Worm (Caenorhabditis elegans) whole organism, midembryonic: Measurements from ENCODE around the gene mtl-1.

Experiments
- T22C8.4 ChIP-seq: fragments of 200-800 bp; sonication (Bioruptor generic); IDR thresholded peaks from 2 replicates; pipeline ENCODE4 v1.3.6; 2022; ENCODE audit warnings: missing genetic modification characterization, missing compliant biosample characterization
- cog-1 ChIP-seq: sonication (generic microtip); optimal IDR thresholded peaks from 2 replicates; lab custom pipeline; 2016; ENCODE audit warnings: missing genetic modification characterization, missing compliant biosample characterization
- flt-1 ChIP-seq: fragments of 200-800 bp; sonication (Bioruptor generic); IDR thresholded peaks from 2 replicates; pipeline ENCODE4 v1.3.6; 2022; ENCODE audit warnings: missing genetic modification characterization, missing compliant biosample characterization
- tab-1 ChIP-seq: fragments of 200-800 bp; sonication (Bioruptor generic); IDR thresholded peaks from 2 replicates; pipeline ENCODE4 v1.3.6; 2022; ENCODE audit warnings: missing genetic modification characterization, missing compliant biosample characterization

ce11 chrV:6655174-6655573 lies 36.5 kb downstream of the mtl-1 start, which contains the start of gene syx-18:
- no peak for TF ChIP-seq cog-1
- no peak for TF ChIP-seq tab-1 (GFP tag; lab: Robert Waterston, UW)
- TF ChIP-seq T22C8.4 = no peak
- TF ChIP-seq flt-1 (GFP tag; lab: Robert Waterston, UW) = no peak
